Worm (Caenorhabditis elegans) whole organism, L2 larva: ENCODE measurements around the gene W02B12.16.

ENCODE experiments used
- gmeb-1 ChIP-seq: fragments of 150-350 bp; optimal IDR thresholded peaks from 2 replicates; lab custom pipeline; 2014; ENCODE audit warnings: missing biosample characterization, missing genetic modification characterization
- lin-13 ChIP-seq: fragments of 150-350 bp; optimal IDR thresholded peaks from 2 replicates; lab custom pipeline; 2014; ENCODE audit warnings: missing biosample characterization, missing genetic modification reagents, missing genetic modification characterization
- nhr-129 ChIP-seq: fragments of 150-350 bp; optimal IDR thresholded peaks from 2 replicates; lab custom pipeline; 2014; ENCODE audit warnings: missing biosample characterization, missing genetic modification characterization
- nhr-6 ChIP-seq: fragments of 150-350 bp; optimal IDR thresholded peaks from 2 replicates; lab custom pipeline; 2014; ENCODE audit warnings: missing biosample characterization, missing genetic modification characterization
- snpc-4 ChIP-seq: fragments of 150-350 bp; optimal IDR thresholded peaks from 2 replicates; lab custom pipeline; 2014; ENCODE audit warnings: missing biosample characterization, missing genetic modification characterization
- unc-39 ChIP-seq: fragments of 150-350 bp; optimal IDR thresholded peaks from 2 replicates; lab custom pipeline; 2014; ENCODE audit warnings: missing biosample characterization, missing genetic modification characterization
- zag-1 ChIP-seq: fragments of 150-350 bp; optimal IDR thresholded peaks from 2 replicates; lab custom pipeline; 2014; ENCODE audit warnings: missing biosample characterization, missing genetic modification characterization

- no peak for TF ChIP-seq unc-39 (tag; lab: Kevin White, UChicago)
- no peak for TF ChIP-seq snpc-4 (tag; lab: Kevin White, UChicago)
- TF ChIP-seq lin-13 (GFP tag; lab: Kevin White, UChicago) = no peak
- TF ChIP-seq gmeb-1 (tag; lab: Kevin White, UChicago) = no peak
- no peak for TF ChIP-seq nhr-129 (tag; lab: Kevin White, UChicago)
- no peak for TF ChIP-seq zag-1
- no peak for TF ChIP-seq nhr-6 (tag; lab: Kevin White, UChicago)
Observed at ce11 chrII:11463899-11464298, 12.4 kb downstream of the W02B12.16 start.
